Fruit fly (Drosophila melanogaster) whole organism, embryonic: ENCODE measurements around the gene CG10214.

Experiments
- Adf1 ChIP-seq: fragments of 200-800 bp; sonication (Bioruptor generic); IDR thresholded peaks from 2 replicates; pipeline ENCODE4 v1.3.6; 2022; ENCODE audit warnings: missing biosample characterization, missing genetic modification characterization
- Atf3 ChIP-seq: fragments of 200-800 bp; sonication (Bioruptor generic); optimal IDR thresholded peaks from 3 replicates; lab custom pipeline; 2016; ENCODE audit warnings: missing biosample characterization, missing genetic modification characterization
- CG10209 ChIP-seq: fragments of 200-800 bp; sonication (Bioruptor generic); optimal IDR thresholded peaks from 3 replicates; lab custom pipeline; 2017; ENCODE audit warnings: missing biosample characterization, mild to moderate bottlenecking, missing genetic modification characterization, missing genetic modification reagents
- CG10431 ChIP-seq: fragments of 200-800 bp; sonication (Bioruptor generic); optimal IDR thresholded peaks from 3 replicates; lab custom pipeline; 2018; ENCODE audit warnings: missing biosample characterization, mild to moderate bottlenecking, missing genetic modification characterization
- CG11093 ChIP-seq: fragments of 200-800 bp; sonication (Bioruptor generic); IDR thresholded peaks from 3 replicates; pipeline ENCODE4 v1.3.6; 2022; ENCODE audit warnings: missing biosample characterization, missing genetic modification characterization
- CG11560 ChIP-seq: fragments of 200-800 bp; sonication (Bioruptor generic); IDR thresholded peaks from 3 replicates; pipeline ENCODE4 v1.3.6; 2022; ENCODE audit warnings: missing biosample characterization, missing genetic modification characterization
- CG11695 ChIP-seq: fragments of 200-800 bp; sonication (Bioruptor generic); IDR thresholded peaks from 3 replicates; pipeline ENCODE4 v1.3.6; 2022; ENCODE audit warnings: missing biosample characterization, missing genetic modification characterization
- CG12071 ChIP-seq: fragments of 200-800 bp; sonication (Bioruptor generic); optimal IDR thresholded peaks from 3 replicates; lab custom pipeline; 2018; ENCODE audit warnings: missing biosample characterization, mild to moderate bottlenecking, missing genetic modification characterization
- CG13424 ChIP-seq: fragments of 200-800 bp; sonication (Bioruptor generic); optimal IDR thresholded peaks from 2 replicates; lab custom pipeline; 2019; ENCODE audit warnings: missing biosample characterization, mild to moderate bottlenecking, missing genetic modification characterization, moderate library complexity
- CG13775 ChIP-seq: fragments of 200-800 bp; sonication (Bioruptor generic); optimal IDR thresholded peaks from 3 replicates; lab custom pipeline; 2017; ENCODE audit warnings: missing biosample characterization, mild to moderate bottlenecking, missing genetic modification characterization
- CG14441 ChIP-seq: fragments of 200-800 bp; sonication (Bioruptor generic); IDR thresholded peaks from 2 replicates; pipeline ENCODE4 v1.3.6; 2022; ENCODE audit warnings: missing biosample characterization, missing genetic modification characterization
- CG14965 ChIP-seq: fragments of 200-800 bp; sonication (Bioruptor generic); optimal IDR thresholded peaks from 2 replicates; lab custom pipeline; 2016; ENCODE audit warnings: missing biosample characterization, missing genetic modification characterization, borderline replicate concordance
- CG15073 ChIP-seq: fragments of 200-800 bp; sonication (Bioruptor generic); optimal IDR thresholded peaks from 2 replicates; lab custom pipeline; 2016; ENCODE audit warnings: missing biosample characterization, missing genetic modification characterization
- CG15514 ChIP-seq: fragments of 200-800 bp; sonication (Bioruptor generic); optimal IDR thresholded peaks from 3 replicates; lab custom pipeline; 2017; ENCODE audit warnings: missing biosample characterization, missing genetic modification characterization, mild to moderate bottlenecking, moderate library complexity, missing genetic modification reagents
- CG17612 ChIP-seq: fragments of 200-800 bp; sonication (Bioruptor generic); IDR thresholded peaks from 2 replicates; pipeline ENCODE4 v1.3.6; 2022; ENCODE audit warnings: missing biosample characterization, missing genetic modification characterization
- CG17829 ChIP-seq: fragments of 200-800 bp; optimal IDR thresholded peaks from 2 replicates; lab custom pipeline; 2019; ENCODE audit warnings: missing biosample characterization, mild to moderate bottlenecking, missing genetic modification characterization, moderate library complexity
- CG18599 ChIP-seq: fragments of 200-800 bp; sonication (Bioruptor generic); optimal IDR thresholded peaks from 3 replicates; lab custom pipeline; 2017; ENCODE audit warnings: missing biosample characterization, missing genetic modification characterization, mild to moderate bottlenecking, moderate library complexity, missing genetic modification reagents
- CG2129 ChIP-seq: fragments of 200-800 bp; sonication (Bioruptor generic); IDR thresholded peaks from 2 replicates; pipeline ENCODE4 v1.3.6; 2022; ENCODE audit warnings: missing biosample characterization, missing genetic modification characterization; ENCODE audit not compliant: partially characterized antibody
- CG3847 ChIP-seq: fragments of 200-800 bp; sonication (Bioruptor generic); IDR thresholded peaks from 2 replicates; pipeline ENCODE4 v1.3.6; 2022; ENCODE audit warnings: missing biosample characterization, missing genetic modification characterization
- CG4328 ChIP-seq: fragments of 200-800 bp; sonication (Bioruptor generic); optimal IDR thresholded peaks from 3 replicates; lab custom pipeline; 2017; ENCODE audit warnings: missing biosample characterization, missing genetic modification reagents, missing genetic modification characterization
- CG43689 ChIP-seq: fragments of 200-800 bp; sonication (Bioruptor generic); IDR thresholded peaks from 2 replicates; pipeline ENCODE4 v1.3.6; 2022; ENCODE audit warnings: missing biosample characterization, missing genetic modification characterization
- CG4820 ChIP-seq: fragments of 200-800 bp; sonication (Bioruptor generic); optimal IDR thresholded peaks from 3 replicates; lab custom pipeline; 2016; ENCODE audit warnings: missing biosample characterization, missing genetic modification characterization
- CG6254 ChIP-seq: fragments of 200-800 bp; sonication (Bioruptor generic); optimal IDR thresholded peaks from 3 replicates; lab custom pipeline; 2017; ENCODE audit warnings: mild to moderate bottlenecking, missing biosample characterization, missing genetic modification reagents, missing genetic modification characterization
- Doc3 ChIP-seq: fragments of 200-800 bp; sonication (Bioruptor generic); IDR thresholded peaks from 3 replicates; pipeline ENCODE4 v1.3.6; 2022; ENCODE audit warnings: missing biosample characterization, missing genetic modification characterization; ENCODE audit not compliant: partially characterized antibody
- E2f1 ChIP-seq: fragments of 200-800 bp; sonication (Bioruptor generic); IDR thresholded peaks from 2 replicates; pipeline ENCODE4 v1.3.6; 2022; ENCODE audit warnings: missing biosample characterization, missing genetic modification characterization
- HLH3B ChIP-seq: fragments of 200-800 bp; sonication (Bioruptor generic); IDR thresholded peaks from 2 replicates; pipeline ENCODE4 v1.3.6; 2022; ENCODE audit warnings: missing biosample characterization, missing genetic modification characterization
- HLHmδ ChIP-seq: fragments of 200-800 bp; sonication (Bioruptor generic); optimal IDR thresholded peaks from 2 replicates; lab custom pipeline; 2018; ENCODE audit warnings: missing biosample characterization, mild to moderate bottlenecking, missing genetic modification characterization, moderate library complexity
- Hand ChIP-seq: fragments of 200-800 bp; sonication (Bioruptor generic); optimal IDR thresholded peaks from 2 replicates; lab custom pipeline; 2017; ENCODE audit warnings: mild to moderate bottlenecking, missing biosample characterization, missing genetic modification reagents, missing genetic modification characterization
- MTF-1 ChIP-seq: fragments of 200-800 bp; sonication (Bioruptor generic); optimal IDR thresholded peaks from 2 replicates; lab custom pipeline; 2018; ENCODE audit warnings: missing biosample characterization, mild to moderate bottlenecking, missing genetic modification characterization, borderline replicate concordance
- Mes4 ChIP-seq: fragments of 200-800 bp; sonication (Bioruptor generic); optimal IDR thresholded peaks from 2 replicates; lab custom pipeline; 2016; ENCODE audit warnings: missing biosample characterization, missing genetic modification characterization
- Rfx ChIP-seq: fragments of 200-800 bp; sonication (Bioruptor generic); IDR thresholded peaks from 2 replicates; pipeline ENCODE4 v1.3.6; 2022; ENCODE audit warnings: missing biosample characterization, missing genetic modification characterization
- Xbp1 ChIP-seq: fragments of 200-800 bp; sonication (Bioruptor generic); optimal IDR thresholded peaks from 3 replicates; lab custom pipeline; 2016; ENCODE audit warnings: missing biosample characterization, mild to moderate bottlenecking, missing genetic modification characterization
- amos ChIP-seq: fragments of 200-800 bp; sonication (Bioruptor generic); IDR thresholded peaks from 2 replicates; pipeline ENCODE4 v1.3.6; 2022; ENCODE audit warnings: missing biosample characterization, missing genetic modification characterization; ENCODE audit not compliant: partially characterized antibody
- caup ChIP-seq: fragments of 200-800 bp; sonication (Bioruptor generic); optimal IDR thresholded peaks from 3 replicates; lab custom pipeline; 2017; ENCODE audit warnings: missing biosample characterization, mild to moderate bottlenecking, missing genetic modification characterization, moderate library complexity; ENCODE audit not compliant: severe bottlenecking
- dysf ChIP-seq: fragments of 200-800 bp; sonication (Bioruptor generic); IDR thresholded peaks from 3 replicates; pipeline ENCODE4 v1.3.6; 2022; ENCODE audit warnings: missing biosample characterization, missing genetic modification characterization
- exex ChIP-seq: fragments of 200-800 bp; sonication (Bioruptor generic); optimal IDR thresholded peaks from 4 replicates; lab custom pipeline; 2018; ENCODE audit warnings: missing biosample characterization, mild to moderate bottlenecking, missing genetic modification characterization, moderate library complexity
- fru ChIP-seq: fragments of >200 bp; optimal IDR thresholded peaks from 2 replicates; lab custom pipeline; 2017
- gsb-n ChIP-seq: fragments of 200-800 bp; sonication (Bioruptor generic); optimal IDR thresholded peaks from 3 replicates; lab custom pipeline; 2018; ENCODE audit warnings: missing biosample characterization, mild to moderate bottlenecking, missing genetic modification characterization
- ham ChIP-seq: fragments of 200-800 bp; sonication (Bioruptor generic); IDR thresholded peaks from 2 replicates; pipeline ENCODE4 v1.3.6; 2022; ENCODE audit warnings: missing biosample characterization, missing genetic modification characterization
- jing ChIP-seq: fragments of 200-800 bp; sonication (Bioruptor generic); optimal IDR thresholded peaks from 2 replicates; lab custom pipeline; 2018; ENCODE audit warnings: missing biosample characterization, mild to moderate bottlenecking, missing genetic modification characterization
- knrl ChIP-seq: fragments of 200-800 bp; sonication (Bioruptor generic); IDR thresholded peaks from 3 replicates; pipeline ENCODE4 v1.3.6; 2022; ENCODE audit warnings: missing biosample characterization, missing genetic modification characterization; ENCODE audit not compliant: partially characterized antibody
- pita ChIP-seq: fragments of 200-800 bp; sonication (Bioruptor generic); optimal IDR thresholded peaks from 2 replicates; lab custom pipeline; 2017; ENCODE audit warnings: missing biosample characterization, mild to moderate bottlenecking, missing genetic modification characterization
- psq ChIP-seq: fragments of 200-800 bp; sonication (Bioruptor generic); optimal IDR thresholded peaks from 2 replicates; lab custom pipeline; 2017; ENCODE audit warnings: missing biosample characterization, missing genetic modification characterization
- shn ChIP-seq: fragments of 200-800 bp; sonication (Bioruptor generic); optimal IDR thresholded peaks from 3 replicates; lab custom pipeline; 2016; ENCODE audit warnings: missing biosample characterization, missing genetic modification characterization
- slou ChIP-seq: fragments of 200-800 bp; sonication (Bioruptor generic); optimal IDR thresholded peaks from 3 replicates; lab custom pipeline; 2016; ENCODE audit warnings: missing biosample characterization, missing genetic modification characterization
- sqz ChIP-seq: fragments of 200-800 bp; sonication (Bioruptor generic); optimal IDR thresholded peaks from 3 replicates; lab custom pipeline; 2018; ENCODE audit warnings: missing biosample characterization, mild to moderate bottlenecking, missing genetic modification characterization
- trh ChIP-seq: fragments of 200-800 bp; sonication (Bioruptor generic); optimal IDR thresholded peaks from 2 replicates; lab custom pipeline; 2016; ENCODE audit warnings: missing biosample characterization, missing genetic modification characterization
- z ChIP-seq: fragments of 200-800 bp; sonication (Bioruptor generic); IDR thresholded peaks from 3 replicates; pipeline ENCODE4 v1.3.6; 2022; ENCODE audit warnings: missing biosample characterization, missing genetic modification characterization
- zen ChIP-seq: fragments of 200-800 bp; sonication (Bioruptor generic); optimal IDR thresholded peaks from 3 replicates; lab custom pipeline; 2018; ENCODE audit warnings: missing biosample characterization, mild to moderate bottlenecking, missing genetic modification characterization, moderate library complexity

CG10214 gene

dm6 chr3R:23729632-23730471 lies 37.4 kb downstream of the CG10214 start (continued):
- TF ChIP-seq jing: no peak
- TF ChIP-seq Hand (GFP tag; lab: Kevin White, UChicago): no peak
- no peak for TF ChIP-seq psq (GFP tag; lab: Kevin White, UChicago)
- TF ChIP-seq fru: no peak
- TF ChIP-seq CG11093 (GFP tag; lab: Robert Waterston, UW): no peak
- TF ChIP-seq exex: peak; percentile 45
- TF ChIP-seq CG13775: no peak
- 0 out of 3 replicates have a peak, but pooled peaks have one; percentile 22 for TF ChIP-seq dysf (GFP tag; lab: Robert Waterston, UW)
- TF ChIP-seq HLHmδ (GFP tag; lab: Kevin White, UChicago): peak; percentile 46
- TF ChIP-seq gsb-n (tag; lab: Kevin White, UChicago): no peak
- TF ChIP-seq trh (GFP tag; lab: Kevin White, UChicago): no peak
- peak; percentile 57 for TF ChIP-seq knrl (GFP tag; lab: Robert Waterston, UW)
- no peak for TF ChIP-seq CG17612
- TF ChIP-seq CG43689 (GFP tag; lab: Robert Waterston, UW): no peak
- peak; percentile 17 for TF ChIP-seq CG13424
- TF ChIP-seq CG4328 (GFP tag; lab: Kevin White, UChicago): no peak
- TF ChIP-seq Adf1 (GFP tag; lab: Robert Waterston, UW): no peak
- no peak for TF ChIP-seq sqz (GFP tag; lab: Kevin White, UChicago)
- TF ChIP-seq amos (GFP tag; lab: Robert Waterston, UW): peak; percentile 72; the same call in 1 of the 2 replicates
- no peak for TF ChIP-seq CG4820
- no peak for TF ChIP-seq CG10209 (GFP tag; lab: Kevin White, UChicago)
- TF ChIP-seq CG11695 (GFP tag; lab: Robert Waterston, UW): peak; percentile 18; the same call in 1 of the 3 replicates
- peak; percentile 30 for TF ChIP-seq CG18599 (GFP tag; lab: Kevin White, UChicago)
- TF ChIP-seq CG2129: no peak
- TF ChIP-seq ham (GFP tag; lab: Robert Waterston, UW): no peak; the same call in 1 of the 2 replicates
- TF ChIP-seq zen (tag; lab: Kevin White, UChicago): no peak
- TF ChIP-seq CG3847 (GFP tag; lab: Robert Waterston, UW): no peak
- TF ChIP-seq CG14441 (GFP tag; lab: Robert Waterston, UW): no peak
- TF ChIP-seq pita (GFP tag; lab: Kevin White, UChicago): no peak
- TF ChIP-seq CG12071: peak; percentile 20
- TF ChIP-seq slou (GFP tag; lab: Kevin White, UChicago): no peak
- TF ChIP-seq z (GFP tag; lab: Robert Waterston, UW): no peak
- no peak for TF ChIP-seq shn
- no peak for TF ChIP-seq HLH3B (GFP tag; lab: Robert Waterston, UW)
- TF ChIP-seq CG17829 (tag; lab: Kevin White, UChicago): peak; percentile 9
- peak; percentile 4; the same call in 1 of the 2 replicates for TF ChIP-seq Rfx (GFP tag; lab: Robert Waterston, UW)
- no peak for TF ChIP-seq Mes4 (GFP tag; lab: Kevin White, UChicago)
- TF ChIP-seq MTF-1 (GFP tag; lab: Kevin White, UChicago): no peak
- peak; percentile 25 for TF ChIP-seq CG15514 (GFP tag; lab: Kevin White, UChicago)
- no peak for TF ChIP-seq Doc3 (GFP tag; lab: Robert Waterston, UW)
- TF ChIP-seq CG10431: no peak
- no peak for TF ChIP-seq E2f1
- no peak for TF ChIP-seq Atf3 (GFP tag; lab: Kevin White, UChicago)
- no peak for TF ChIP-seq CG15073
- TF ChIP-seq caup (GFP tag; lab: Kevin White, UChicago): no peak
- no peak for TF ChIP-seq Xbp1 (GFP tag; lab: Kevin White, UChicago)
- TF ChIP-seq CG11560: no peak
- peak; percentile 31 for TF ChIP-seq CG6254 (GFP tag; lab: Kevin White, UChicago)
- no peak for TF ChIP-seq CG14965 (GFP tag; lab: Kevin White, UChicago)
